Worm (Caenorhabditis elegans) whole organism, mixed stage, embryonic: ENCODE results near the gene F35D11.3.

Experiments used
- M03D4.4 ChIP-seq: sonication (generic microtip); optimal IDR thresholded peaks from 2 replicates; lab custom pipeline; 2017; ENCODE audit warnings: mild to moderate bottlenecking, missing genetic modification characterization, missing compliant biosample characterization
- bed-3 ChIP-seq: fragments of 200-800 bp; sonication (Bioruptor generic); optimal IDR thresholded peaks from 3 replicates; lab custom pipeline; 2018; ENCODE audit warnings: mild to moderate bottlenecking, missing genetic modification characterization, moderate library complexity, missing compliant biosample characterization
- blmp-1 ChIP-seq: fragments of 150-350 bp; optimal IDR thresholded peaks from 2 replicates; lab custom pipeline; 2014; ENCODE audit warnings: missing biosample characterization, missing genetic modification characterization
- ceh-39 ChIP-seq: fragments of 150-350 bp; optimal IDR thresholded peaks from 2 replicates; lab custom pipeline; 2014; ENCODE audit warnings: missing biosample characterization, missing genetic modification characterization
- ceh-43 ChIP-seq: fragments of 200-800 bp; sonication (Bioruptor generic); optimal IDR thresholded peaks from 2 replicates; lab custom pipeline; 2018; ENCODE audit warnings: mild to moderate bottlenecking, missing genetic modification characterization, moderate library complexity, missing compliant biosample characterization
- ces-1 ChIP-seq: fragments of 150-350 bp; optimal IDR thresholded peaks from 2 replicates; lab custom pipeline; 2014; ENCODE audit warnings: missing biosample characterization, missing genetic modification reagents, missing genetic modification characterization
- cnd-1 ChIP-seq: fragments of 200-800 bp; sonication (Bioruptor generic); optimal IDR thresholded peaks from 2 replicates; lab custom pipeline; 2018; ENCODE audit warnings: mild to moderate bottlenecking, missing genetic modification characterization, missing compliant biosample characterization
- drap-1 ChIP-seq: fragments of 200-800 bp; sonication (Bioruptor generic); optimal IDR thresholded peaks from 3 replicates; lab custom pipeline; 2018; ENCODE audit warnings: mild to moderate bottlenecking, missing genetic modification characterization, missing compliant biosample characterization
- elt-1 ChIP-seq: sonication (generic microtip); optimal IDR thresholded peaks from 2 replicates; lab custom pipeline; 2017; ENCODE audit warnings: missing genetic modification characterization, mild to moderate bottlenecking, missing compliant biosample characterization, antibody characterized with exemption, moderate library complexity, borderline replicate concordance; ENCODE audit not compliant: insufficient read depth
- elt-3 ChIP-seq: fragments of 150-350 bp; optimal IDR thresholded peaks from 2 replicates; lab custom pipeline; 2014; ENCODE audit warnings: missing biosample characterization, missing genetic modification characterization
- flh-1 ChIP-seq: fragments of 200-800 bp; sonication (Bioruptor generic); optimal IDR thresholded peaks from 2 replicates; lab custom pipeline; 2018; ENCODE audit warnings: mild to moderate bottlenecking, missing genetic modification characterization, moderate library complexity, missing compliant biosample characterization
- ham-2 ChIP-seq: fragments of 200-800 bp; sonication (Bioruptor generic); optimal IDR thresholded peaks from 2 replicates; lab custom pipeline; 2018; ENCODE audit warnings: mild to moderate bottlenecking, missing genetic modification characterization, missing compliant biosample characterization
- lin-13 ChIP-seq: fragments of 150-350 bp; optimal IDR thresholded peaks from 2 replicates; lab custom pipeline; 2014; ENCODE audit warnings: missing biosample characterization, missing genetic modification characterization
- lin-32 ChIP-seq: fragments of 200-800 bp; sonication (Bioruptor generic); optimal IDR thresholded peaks from 2 replicates; lab custom pipeline; 2018; ENCODE audit warnings: mild to moderate bottlenecking, missing genetic modification characterization, missing compliant biosample characterization
- lsy-2 ChIP-seq: fragments of 150-350 bp; optimal IDR thresholded peaks from 2 replicates; lab custom pipeline; 2014; ENCODE audit warnings: missing biosample characterization, missing genetic modification characterization
- mab-5 ChIP-seq: fragments of 150-350 bp; optimal IDR thresholded peaks from 2 replicates; lab custom pipeline; 2014; ENCODE audit warnings: missing biosample characterization, missing genetic modification characterization
- mep-1 ChIP-seq: fragments of 150-350 bp; optimal IDR thresholded peaks from 2 replicates; lab custom pipeline; 2017; ENCODE audit warnings: missing biosample characterization, missing genetic modification reagents, missing genetic modification characterization, inconsistent platforms
- mls-2 ChIP-seq: sonication (generic microtip); optimal IDR thresholded peaks from 2 replicates; lab custom pipeline; 2016; ENCODE audit warnings: mild to moderate bottlenecking, missing genetic modification characterization, moderate library complexity, missing compliant biosample characterization
- nhr-12 ChIP-seq: fragments of 150-350 bp; optimal IDR thresholded peaks from 2 replicates; lab custom pipeline; 2014; ENCODE audit warnings: missing biosample characterization, missing genetic modification characterization
- nhr-2 ChIP-seq: fragments of 150-350 bp; optimal IDR thresholded peaks from 2 replicates; lab custom pipeline; 2014; ENCODE audit warnings: missing biosample characterization, missing genetic modification characterization
- nhr-237 ChIP-seq: fragments of 150-350 bp; optimal IDR thresholded peaks from 2 replicates; lab custom pipeline; 2014; ENCODE audit warnings: missing biosample characterization, missing genetic modification characterization
- nhr-28 ChIP-seq: fragments of 150-350 bp; optimal IDR thresholded peaks from 2 replicates; lab custom pipeline; 2014; ENCODE audit warnings: missing biosample characterization, missing genetic modification characterization
- nhr-76 ChIP-seq: sonication (generic microtip); optimal IDR thresholded peaks from 2 replicates; lab custom pipeline; 2017; ENCODE audit warnings: missing biosample characterization, missing genetic modification characterization
- sem-2 ChIP-seq: fragments of 200-800 bp; sonication (Bioruptor generic); optimal IDR thresholded peaks from 2 replicates; lab custom pipeline; 2018; ENCODE audit warnings: mild to moderate bottlenecking, missing genetic modification characterization, missing compliant biosample characterization
- snpc-4 ChIP-seq: fragments of 150-350 bp; optimal IDR thresholded peaks from 2 replicates; lab custom pipeline; 2014; ENCODE audit warnings: missing biosample characterization, missing genetic modification characterization
- sptf-1 ChIP-seq: sonication (generic microtip); optimal IDR thresholded peaks from 2 replicates; lab custom pipeline; 2017; ENCODE audit warnings: mild to moderate bottlenecking, missing genetic modification characterization, moderate library complexity, missing compliant biosample characterization
- tbx-8 ChIP-seq: fragments of 200-800 bp; sonication (Bioruptor generic); optimal IDR thresholded peaks from 2 replicates; lab custom pipeline; 2018; ENCODE audit warnings: mild to moderate bottlenecking, missing genetic modification characterization, moderate library complexity, missing compliant biosample characterization
- unc-120 ChIP-seq: sonication (generic microtip); optimal IDR thresholded peaks from 2 replicates; lab custom pipeline; 2017; ENCODE audit warnings: missing genetic modification characterization, missing compliant biosample characterization; ENCODE audit not compliant: poor library complexity, severe bottlenecking
- unc-39 ChIP-seq: fragments of 150-350 bp; optimal IDR thresholded peaks from 2 replicates; lab custom pipeline; 2014; ENCODE audit warnings: missing biosample characterization, missing genetic modification characterization
- unc-62 ChIP-seq: fragments of 150-350 bp; optimal IDR thresholded peaks from 2 replicates; lab custom pipeline; 2014; ENCODE audit warnings: missing biosample characterization, missing genetic modification reagents, missing genetic modification characterization
- ztf-11 ChIP-seq: fragments of 150-350 bp; optimal IDR thresholded peaks from 2 replicates; lab custom pipeline; 2014; ENCODE audit warnings: missing biosample characterization, missing genetic modification characterization

Gene F35D11.3

DNA sequence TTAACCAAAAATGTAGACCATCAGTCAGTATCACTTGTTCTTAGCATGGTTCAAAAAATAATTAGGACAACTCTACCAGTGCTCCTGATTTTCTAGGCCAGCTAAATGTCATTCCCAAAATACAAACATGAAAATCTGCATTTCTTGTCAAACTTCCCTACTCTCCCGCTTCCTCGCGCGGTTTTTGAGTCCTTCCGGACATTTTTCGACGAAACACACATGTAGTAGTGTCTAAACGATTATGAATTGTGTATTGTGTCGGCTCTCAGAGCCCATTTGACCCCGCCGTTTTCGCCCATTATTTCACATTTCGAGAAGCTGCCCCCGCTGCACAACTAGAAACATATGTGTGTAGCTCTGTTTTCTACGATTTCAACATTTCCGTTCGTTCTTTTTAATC, 18.4 kb downstream of the F35D11.3 start, which contains the start of gene F35D11.1:
Gene F35D11.1, plus strand, starts transcription at position 301 of the 400 bp plus-strand sequence.
- TF ChIP-seq elt-1 (tag; lab: Kevin White, UChicago) (no peak), unc-120 (tag; lab: Kevin White, UChicago) (no peak), nhr-76 (tag; lab: Kevin White, UChicago) (no peak), nhr-28 (tag; lab: Kevin White, UChicago) (no peak), M03D4.4 (tag; lab: Kevin White, UChicago) (no peak), snpc-4 (tag; lab: Kevin White, UChicago) (no peak), mep-1 (tag; lab: Kevin White, UChicago) (no peak), ceh-39 (no peak), ceh-43 (no peak), ztf-11 (tag; lab: Kevin White, UChicago) (no peak), lsy-2 (tag; lab: Kevin White, UChicago) (no peak)

DNA sequence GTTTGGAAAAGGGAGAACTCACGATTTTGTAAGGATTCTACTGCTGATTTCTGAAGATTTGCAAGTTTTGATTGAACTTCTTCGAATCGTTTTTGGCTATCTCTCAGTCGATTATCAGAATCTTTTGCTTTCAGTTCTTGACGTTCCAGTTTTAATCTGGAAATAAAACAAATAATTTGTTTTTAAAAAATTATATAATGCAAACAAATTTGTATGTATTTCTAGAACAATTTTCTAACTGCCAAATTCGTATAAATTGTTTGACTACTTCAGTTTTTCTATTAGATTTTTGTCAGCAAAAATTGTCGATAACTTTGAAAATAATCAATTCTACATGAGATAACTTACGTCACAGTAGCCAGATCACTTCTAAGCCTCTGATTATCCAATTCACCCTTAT, 23.3 kb downstream of the F35D11.3 start:
- TF ChIP-seq elt-1 (tag; lab: Kevin White, UChicago) (no peak), ceh-43 (no peak), ham-2 (no peak), ztf-11 (tag; lab: Kevin White, UChicago) (no peak), lin-13 (tag; lab: Kevin White, UChicago) (no peak), M03D4.4 (tag; lab: Kevin White, UChicago) (no peak), unc-39 (tag; lab: Kevin White, UChicago) (no peak), nhr-2 (tag; lab: Kevin White, UChicago) (no peak), sem-2 (GFP tag; lab: Kevin White, UChicago) (no peak), mep-1 (tag; lab: Kevin White, UChicago) (no peak), unc-62 (GFP tag; lab: Kevin White, UChicago) (no peak)

DNA sequence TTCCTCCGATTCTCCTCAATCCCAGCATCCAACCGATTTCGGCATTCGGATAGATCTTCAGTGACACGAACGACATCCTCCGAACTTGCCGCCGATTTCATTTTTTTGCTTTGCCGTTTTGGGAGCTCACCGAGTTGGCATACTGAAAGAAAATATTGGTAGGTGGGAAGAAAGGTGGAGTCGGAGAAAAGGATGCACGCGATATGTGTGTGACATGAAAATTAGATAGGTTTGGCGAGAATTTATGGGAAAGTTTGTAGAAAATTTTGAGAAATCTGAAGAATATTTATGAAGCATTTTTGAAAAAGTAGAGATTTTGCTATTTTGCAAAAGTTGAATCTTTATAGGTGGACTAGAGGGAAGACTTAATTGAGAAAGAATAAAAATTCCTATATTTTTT, 30.1 kb downstream of the F35D11.3 start, which contains the start of gene che-10:
Gene che-10, minus strand, starts transcription at position 101 of the 400 bp plus-strand sequence.
- no peak for TF ChIP-seq sem-2 (GFP tag; lab: Kevin White, UChicago)
- TF ChIP-seq ceh-39, result no peak
- no peak for TF ChIP-seq lsy-2 (tag; lab: Kevin White, UChicago)
- no peak for TF ChIP-seq mls-2 (tag; lab: Kevin White, UChicago)
- no peak for TF ChIP-seq bed-3
- no peak for TF ChIP-seq unc-39 (tag; lab: Kevin White, UChicago)
- no peak for TF ChIP-seq ceh-43
- TF ChIP-seq elt-1 (tag; lab: Kevin White, UChicago), result no peak
- TF ChIP-seq drap-1 (GFP tag; lab: Kevin White, UChicago), result no peak
- TF ChIP-seq flh-1 (GFP tag; lab: Kevin White, UChicago), result no peak
- TF ChIP-seq lin-13 (tag; lab: Kevin White, UChicago), result no peak
- TF ChIP-seq mep-1 (tag; lab: Kevin White, UChicago), result no peak
- no peak for TF ChIP-seq snpc-4 (tag; lab: Kevin White, UChicago)
- no peak for TF ChIP-seq ztf-11 (tag; lab: Kevin White, UChicago)
- no peak for TF ChIP-seq cnd-1 (tag; lab: Kevin White, UChicago)
- TF ChIP-seq sptf-1 (tag; lab: Kevin White, UChicago), result no peak

- TF ChIP-seq bed-3, result no peak
- TF ChIP-seq lsy-2 (tag; lab: Kevin White, UChicago), result no peak
- no peak for TF ChIP-seq sem-2 (GFP tag; lab: Kevin White, UChicago)
- no peak for TF ChIP-seq unc-120 (tag; lab: Kevin White, UChicago)
- TF ChIP-seq nhr-237 (tag; lab: Kevin White, UChicago), result no peak
- no peak for TF ChIP-seq mab-5
- no peak for TF ChIP-seq blmp-1 (tag; lab: Kevin White, UChicago)
- no peak for TF ChIP-seq flh-1 (GFP tag; lab: Kevin White, UChicago)
- no peak for TF ChIP-seq nhr-12
- no peak for TF ChIP-seq elt-1 (tag; lab: Kevin White, UChicago)
- no peak for TF ChIP-seq elt-3 (tag; lab: Kevin White, UChicago)
- no peak for TF ChIP-seq nhr-76 (tag; lab: Kevin White, UChicago)
- no peak for TF ChIP-seq tbx-8 (GFP tag; lab: Kevin White, UChicago)
- no peak for TF ChIP-seq mep-1 (tag; lab: Kevin White, UChicago)
- TF ChIP-seq ceh-43, result no peak
- TF ChIP-seq ztf-11 (tag; lab: Kevin White, UChicago), result no peak
- no peak for TF ChIP-seq cnd-1 (tag; lab: Kevin White, UChicago)
Measured at ce11 chrII:4638891-4639290, 30.7 kb downstream of the F35D11.3 start.

DNA sequence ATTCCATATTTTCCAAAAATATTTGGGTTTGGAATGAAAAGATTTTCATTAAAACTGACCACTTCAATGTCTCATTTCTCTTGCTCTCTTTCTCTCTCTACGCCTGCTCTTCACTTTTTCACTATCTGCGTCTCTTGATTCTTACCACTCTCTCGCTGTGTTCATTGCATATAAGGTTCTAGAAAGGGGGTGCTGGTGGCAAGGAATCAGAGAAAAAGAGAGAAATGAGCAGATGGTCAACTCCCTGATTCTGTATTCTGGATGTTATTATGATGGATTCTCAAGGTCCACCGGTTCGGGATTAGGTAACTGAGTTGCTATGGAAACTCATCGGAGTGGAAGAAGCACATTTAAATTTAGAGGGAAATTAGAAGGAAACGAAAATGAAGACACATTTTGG, 32.6 kb downstream of the F35D11.3 start:
- TF ChIP-seq mep-1 (tag; lab: Kevin White, UChicago) (peak; percentile 72), nhr-2 (tag; lab: Kevin White, UChicago) (no peak), lin-32 (GFP tag; lab: Kevin White, UChicago) (peak; percentile 67), cnd-1 (tag; lab: Kevin White, UChicago) (peak; percentile 91), ham-2 (no peak), blmp-1 (tag; lab: Kevin White, UChicago) (no peak), unc-120 (tag; lab: Kevin White, UChicago) (peak; percentile 47), lsy-2 (tag; lab: Kevin White, UChicago) (peak; percentile 4), nhr-12 (no peak), mls-2 (tag; lab: Kevin White, UChicago) (peak; percentile 21), ces-1 (GFP tag; lab: Kevin White, UChicago) (peak; percentile 78), lin-13 (tag; lab: Kevin White, UChicago) (no peak), ztf-11 (tag; lab: Kevin White, UChicago) (no peak), nhr-237 (tag; lab: Kevin White, UChicago) (no peak), mab-5 (no peak)
- TF ChIP-seq, all 35 proteins: peak for 7
